Fruit fly (Drosophila melanogaster) whole organism, embryonic: Measurements from ENCODE around the gene CG13247.

Experiments used
- Adf1 ChIP-seq: fragments of 200-800 bp; sonication (Bioruptor generic); IDR thresholded peaks from 2 replicates; pipeline ENCODE4 v1.3.6; 2022; ENCODE audit warnings: missing biosample characterization, missing genetic modification characterization
- Atf6 ChIP-seq: fragments of 200-800 bp; sonication (Bioruptor generic); IDR thresholded peaks from 2 replicates; pipeline ENCODE4 v1.3.6; 2022; ENCODE audit warnings: missing biosample characterization, missing genetic modification characterization
- BEAF-32 ChIP-seq: fragments of 200-800 bp; sonication (Bioruptor generic); optimal IDR thresholded peaks from 3 replicates; lab custom pipeline; 2017; ENCODE audit warnings: missing biosample characterization, missing genetic modification characterization, mild to moderate bottlenecking, moderate library complexity, missing genetic modification reagents
- CG11560 ChIP-seq: fragments of 200-800 bp; sonication (Bioruptor generic); IDR thresholded peaks from 3 replicates; pipeline ENCODE4 v1.3.6; 2022; ENCODE audit warnings: missing biosample characterization, missing genetic modification characterization
- CG11695 ChIP-seq: fragments of 200-800 bp; sonication (Bioruptor generic); IDR thresholded peaks from 3 replicates; pipeline ENCODE4 v1.3.6; 2022; ENCODE audit warnings: missing biosample characterization, missing genetic modification characterization
- CG12744 ChIP-seq: fragments of 200-800 bp; sonication (Bioruptor generic); optimal IDR thresholded peaks from 2 replicates; lab custom pipeline; 2016; ENCODE audit warnings: missing biosample characterization, missing genetic modification characterization
- CG13296 ChIP-seq: fragments of 200-800 bp; sonication (Bioruptor generic); optimal IDR thresholded peaks from 3 replicates; lab custom pipeline; 2018; ENCODE audit warnings: missing biosample characterization, mild to moderate bottlenecking, missing genetic modification characterization
- CG13424 ChIP-seq: fragments of 200-800 bp; sonication (Bioruptor generic); optimal IDR thresholded peaks from 2 replicates; lab custom pipeline; 2019; ENCODE audit warnings: missing biosample characterization, mild to moderate bottlenecking, missing genetic modification characterization, moderate library complexity
- CG15011 ChIP-seq: fragments of 200-800 bp; sonication (Bioruptor generic); optimal IDR thresholded peaks from 3 replicates; lab custom pipeline; 2018; ENCODE audit warnings: missing biosample characterization, mild to moderate bottlenecking, missing genetic modification characterization
- CG15269 ChIP-seq: fragments of 200-800 bp; sonication (Bioruptor generic); optimal IDR thresholded peaks from 2 replicates; lab custom pipeline; 2018; ENCODE audit warnings: missing biosample characterization, mild to moderate bottlenecking, missing genetic modification characterization, moderate library complexity
- CG17385 ChIP-seq: fragments of 200-800 bp; sonication (Bioruptor generic); optimal IDR thresholded peaks from 3 replicates; lab custom pipeline; 2018; ENCODE audit warnings: missing biosample characterization, mild to moderate bottlenecking, missing genetic modification characterization
- CG17612 ChIP-seq: fragments of 200-800 bp; sonication (Bioruptor generic); IDR thresholded peaks from 2 replicates; pipeline ENCODE4 v1.3.6; 2022; ENCODE audit warnings: missing biosample characterization, missing genetic modification characterization
- CG18262 ChIP-seq: fragments of 200-800 bp; optimal IDR thresholded peaks from 3 replicates; lab custom pipeline; 2019; ENCODE audit warnings: missing biosample characterization, mild to moderate bottlenecking, missing genetic modification characterization, moderate library complexity
- CG18476 ChIP-seq: fragments of 200-800 bp; sonication (Bioruptor generic); optimal IDR thresholded peaks from 2 replicates; lab custom pipeline; 2016; ENCODE audit warnings: missing biosample characterization, mild to moderate bottlenecking, missing genetic modification characterization
- CG2120 ChIP-seq: fragments of 200-800 bp; sonication (Bioruptor generic); optimal IDR thresholded peaks from 3 replicates; lab custom pipeline; 2016; ENCODE audit warnings: missing biosample characterization, missing genetic modification characterization
- CG2678 ChIP-seq: fragments of 200-800 bp; sonication (Bioruptor generic); optimal IDR thresholded peaks from 3 replicates; lab custom pipeline; 2019; ENCODE audit warnings: missing biosample characterization, mild to moderate bottlenecking, missing genetic modification characterization, moderate library complexity
- CG3281 ChIP-seq: fragments of 200-800 bp; sonication (Bioruptor generic); optimal IDR thresholded peaks from 3 replicates; lab custom pipeline; 2017; ENCODE audit warnings: missing biosample characterization, mild to moderate bottlenecking, missing genetic modification characterization
- CG3726 ChIP-seq: fragments of 200-800 bp; sonication (Bioruptor generic); IDR thresholded peaks from 3 replicates; pipeline ENCODE4, ENCODE4 v1.3.6; 2022; ENCODE audit warnings: missing biosample characterization, missing genetic modification characterization
- CG3847 ChIP-seq: fragments of 200-800 bp; sonication (Bioruptor generic); IDR thresholded peaks from 2 replicates; pipeline ENCODE4 v1.3.6; 2022; ENCODE audit warnings: missing biosample characterization, missing genetic modification characterization
- CG3995 ChIP-seq: fragments of 200-800 bp; sonication (Bioruptor generic); optimal IDR thresholded peaks from 3 replicates; lab custom pipeline; 2016; ENCODE audit warnings: missing biosample characterization, missing genetic modification characterization
- CG4404 ChIP-seq: fragments of 200-800 bp; sonication (Bioruptor generic); IDR thresholded peaks from 2 replicates; pipeline ENCODE4 v1.3.6; 2022; ENCODE audit warnings: missing biosample characterization, missing genetic modification characterization
- CG4730 ChIP-seq: fragments of 200-800 bp; sonication (Bioruptor generic); IDR thresholded peaks from 2 replicates; pipeline ENCODE4 v1.3.6; 2022; ENCODE audit warnings: missing biosample characterization, missing genetic modification characterization
- CG7556 ChIP-seq: fragments of 200-800 bp; sonication (Bioruptor generic); optimal IDR thresholded peaks from 2 replicates; lab custom pipeline; 2017; ENCODE audit warnings: missing biosample characterization, mild to moderate bottlenecking, missing genetic modification characterization
- CG7839 ChIP-seq: fragments of 200-800 bp; sonication (Bioruptor generic); optimal IDR thresholded peaks from 3 replicates; lab custom pipeline; 2018; ENCODE audit warnings: missing biosample characterization, mild to moderate bottlenecking, missing genetic modification characterization, moderate library complexity
- CG7987 ChIP-seq: fragments of 200-800 bp; sonication (Bioruptor generic); optimal IDR thresholded peaks from 2 replicates; lab custom pipeline; 2018; ENCODE audit warnings: missing biosample characterization, mild to moderate bottlenecking, missing genetic modification characterization, moderate library complexity
- CG8765 ChIP-seq: fragments of 200-800 bp; sonication (Bioruptor generic); IDR thresholded peaks from 2 replicates; pipeline ENCODE4 v1.3.6; 2022; ENCODE audit warnings: missing biosample characterization, missing genetic modification characterization
- CG9727 ChIP-seq: fragments of 200-800 bp; sonication (Bioruptor generic); optimal IDR thresholded peaks from 3 replicates; lab custom pipeline; 2017; ENCODE audit warnings: missing biosample characterization, mild to moderate bottlenecking, missing genetic modification characterization
- CrebB ChIP-seq: fragments of 200-800 bp; sonication (Bioruptor generic); optimal IDR thresholded peaks from 3 replicates; lab custom pipeline; 2018; ENCODE audit warnings: missing biosample characterization, mild to moderate bottlenecking, missing genetic modification characterization
- Dfd ChIP-seq, 2 experiments: fragments of >200 bp; optimal IDR thresholded peaks; 2 replicates each; lab custom pipeline; 2017; ENCODE audit warnings: missing biosample characterization in 2 of 2, missing genetic modification characterization in 2 of 2
- ERR ChIP-seq: fragments of 200-800 bp; sonication (Bioruptor generic); optimal IDR thresholded peaks from 2 replicates; lab custom pipeline; 2016; ENCODE audit warnings: missing biosample characterization, missing genetic modification characterization
- Fer1 ChIP-seq: fragments of 200-800 bp; sonication (Bioruptor generic); optimal IDR thresholded peaks from 2 replicates; lab custom pipeline; 2017; ENCODE audit warnings: missing biosample characterization, mild to moderate bottlenecking, missing genetic modification characterization
- Hand ChIP-seq: fragments of 200-800 bp; sonication (Bioruptor generic); optimal IDR thresholded peaks from 2 replicates; lab custom pipeline; 2017; ENCODE audit warnings: mild to moderate bottlenecking, missing biosample characterization, missing genetic modification reagents, missing genetic modification characterization
- HmgZ ChIP-seq: fragments of 200-800 bp; sonication (Bioruptor generic); optimal IDR thresholded peaks from 2 replicates; lab custom pipeline; 2018; ENCODE audit warnings: missing biosample characterization, mild to moderate bottlenecking, missing genetic modification characterization
- Hmx ChIP-seq: fragments of 200-800 bp; sonication (Bioruptor generic); optimal IDR thresholded peaks from 2 replicates; lab custom pipeline; 2016; ENCODE audit warnings: missing biosample characterization, missing genetic modification characterization
- Mes4 ChIP-seq: fragments of 200-800 bp; sonication (Bioruptor generic); optimal IDR thresholded peaks from 2 replicates; lab custom pipeline; 2016; ENCODE audit warnings: missing biosample characterization, missing genetic modification characterization
- Oli ChIP-seq: fragments of 200-800 bp; sonication (Bioruptor generic); optimal IDR thresholded peaks from 2 replicates; lab custom pipeline; 2018; ENCODE audit warnings: missing biosample characterization, mild to moderate bottlenecking, missing genetic modification characterization, moderate library complexity
- Scr ChIP-seq: fragments of 200-800 bp; sonication (Bioruptor generic); IDR thresholded peaks from 2 replicates; pipeline ENCODE4 v1.3.6; 2022; ENCODE audit warnings: missing biosample characterization, missing genetic modification characterization; ENCODE audit not compliant: partially characterized antibody
- ash1 ChIP-seq: fragments of 200-800 bp; sonication (Bioruptor generic); optimal IDR thresholded peaks from 2 replicates; lab custom pipeline; 2018; ENCODE audit warnings: missing biosample characterization, mild to moderate bottlenecking, missing genetic modification characterization
- ftz-f1 ChIP-seq: fragments of 200-800 bp; sonication (Bioruptor generic); optimal IDR thresholded peaks from 2 replicates; lab custom pipeline; 2016; ENCODE audit warnings: missing biosample characterization, missing genetic modification characterization
- fu2 ChIP-seq: fragments of 200-800 bp; sonication (Bioruptor generic); optimal IDR thresholded peaks from 2 replicates; lab custom pipeline; 2016; ENCODE audit warnings: missing biosample characterization, missing genetic modification characterization
- grau ChIP-seq: fragments of 200-800 bp; optimal IDR thresholded peaks from 3 replicates; lab custom pipeline; 2019; ENCODE audit warnings: missing biosample characterization, mild to moderate bottlenecking, missing genetic modification characterization, moderate library complexity
- grn ChIP-seq: fragments of 200-800 bp; sonication (Bioruptor generic); optimal IDR thresholded peaks from 3 replicates; lab custom pipeline; 2017; ENCODE audit warnings: missing biosample characterization, missing genetic modification characterization
- gsb ChIP-seq: fragments of 200-800 bp; sonication (Bioruptor generic); IDR thresholded peaks from 2 replicates; pipeline ENCODE4 v1.3.6; 2022; ENCODE audit warnings: missing biosample characterization, missing genetic modification characterization
- hb ChIP-seq: fragments of 200-800 bp; sonication (Bioruptor generic); IDR thresholded peaks from 3 replicates; pipeline ENCODE4 v1.3.6; 2022; ENCODE audit warnings: missing biosample characterization, missing genetic modification characterization; ENCODE audit not compliant: partially characterized antibody
- hth ChIP-seq: fragments of >200 bp; optimal IDR thresholded peaks from 2 replicates; lab custom pipeline; 2017; ENCODE audit warnings: inconsistent platforms
- jing ChIP-seq: fragments of 200-800 bp; sonication (Bioruptor generic); optimal IDR thresholded peaks from 2 replicates; lab custom pipeline; 2018; ENCODE audit warnings: missing biosample characterization, mild to moderate bottlenecking, missing genetic modification characterization
- mam ChIP-seq: fragments of 200-800 bp; sonication (Bioruptor generic); optimal IDR thresholded peaks from 3 replicates; lab custom pipeline; 2016; ENCODE audit warnings: missing biosample characterization, missing genetic modification characterization
- odd ChIP-seq: fragments of 200-800 bp; sonication (Bioruptor generic); optimal IDR thresholded peaks from 2 replicates; lab custom pipeline; 2017; ENCODE audit warnings: missing biosample characterization, mild to moderate bottlenecking, missing genetic modification characterization
- row ChIP-seq: fragments of 200-800 bp; sonication (Bioruptor generic); IDR thresholded peaks from 3 replicates; pipeline ENCODE4 v1.3.6; 2022; ENCODE audit warnings: missing biosample characterization, missing genetic modification characterization
- slbo ChIP-seq: fragments of 200-800 bp; sonication (Bioruptor generic); IDR thresholded peaks from 2 replicates; pipeline ENCODE4 v1.3.6; 2022; ENCODE audit warnings: missing biosample characterization, missing genetic modification characterization
- yki ChIP-seq: fragments of >200 bp; optimal IDR thresholded peaks from 3 replicates; lab custom pipeline; 2018

Gene CG13247

DNA sequence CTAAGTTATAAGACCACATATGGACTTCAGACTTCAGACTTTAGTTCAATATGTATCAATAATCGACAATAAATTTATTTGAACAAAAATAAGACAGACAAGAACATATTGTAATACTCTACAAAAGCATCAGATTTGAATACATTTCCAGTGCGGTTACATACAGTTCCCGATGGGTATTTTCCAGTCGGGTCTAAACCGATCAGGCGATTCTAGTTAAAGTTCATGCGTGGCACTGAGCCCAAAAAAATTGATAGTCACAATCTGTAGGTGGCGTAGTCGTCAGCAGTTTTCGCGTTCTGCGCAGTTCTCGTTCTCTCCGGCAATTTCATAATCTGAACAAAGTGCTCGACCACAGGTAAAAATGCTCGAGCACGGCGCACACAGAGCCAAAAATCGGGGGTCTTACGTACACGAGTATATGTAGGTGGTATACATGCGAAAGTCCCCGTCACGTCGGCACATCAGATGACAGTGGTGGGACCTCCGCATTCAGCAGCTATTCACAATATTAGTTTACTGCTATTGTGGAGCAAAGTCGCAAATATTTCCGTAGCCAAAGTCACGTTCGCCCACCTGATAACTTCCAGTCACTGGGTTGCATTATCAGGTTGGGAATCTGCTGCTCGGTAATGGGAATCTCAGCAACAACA is 25.3 kb downstream of the CG13247 start (continued):
- TF ChIP-seq odd (GFP tag; lab: Kevin White, UChicago), result no peak
- TF ChIP-seq CG2120 (GFP tag; lab: Kevin White, UChicago), result peak; percentile 90
- no peak for TF ChIP-seq ash1
- TF ChIP-seq CrebB (tag; lab: Kevin White, UChicago), result peak; percentile 44
- no peak for TF ChIP-seq CG4730 (GFP tag; lab: Robert Waterston, UW)
- TF ChIP-seq CG13296 (GFP tag; lab: Kevin White, UChicago), result peak; percentile 44
- TF ChIP-seq CG13424 (tag; lab: Kevin White, UChicago), result peak; percentile 26
- no peak for TF ChIP-seq hth (lab: Kevin White, UChicago)
- 0 out of 2 replicates have a peak, but pooled peaks have one; percentile 21 for TF ChIP-seq gsb (GFP tag; lab: Robert Waterston, UW)
- TF ChIP-seq CG4404 (GFP tag; lab: Robert Waterston, UW), result no peak
- TF ChIP-seq CG7556 (GFP tag; lab: Kevin White, UChicago), result peak; percentile 51
- no peak for TF ChIP-seq Hmx
- TF ChIP-seq fu2 (GFP tag; lab: Kevin White, UChicago), result peak; percentile 19
- peak; percentile 22 for TF ChIP-seq CG18262 (tag; lab: Kevin White, UChicago)
- TF ChIP-seq Mes4 (GFP tag; lab: Kevin White, UChicago), result no peak
- TF ChIP-seq HmgZ (tag; lab: Kevin White, UChicago), result peak; percentile 72
- TF ChIP-seq CG18476, result peak; percentile 31
- no peak for TF ChIP-seq ERR
- peak; percentile 20 for TF ChIP-seq CG15011 (GFP tag; lab: Kevin White, UChicago)
- TF ChIP-seq Oli, result peak; percentile 48
- TF ChIP-seq CG17612 (GFP tag; lab: Robert Waterston, UW), result no peak
- peak; percentile 78 for TF ChIP-seq row
- TF ChIP-seq CG3995 (GFP tag; lab: Kevin White, UChicago), result peak; percentile 95
- peak; percentile 55 for TF ChIP-seq Adf1 (GFP tag; lab: Robert Waterston, UW)
- peak; percentile 69 for TF ChIP-seq slbo (GFP tag; lab: Robert Waterston, UW)
- no peak for TF ChIP-seq hb (GFP tag; lab: Robert Waterston, UW)
- TF ChIP-seq ftz-f1 (GFP tag; lab: Kevin White, UChicago), result peak; percentile 55
- TF ChIP-seq CG17385 (GFP tag; lab: Kevin White, UChicago), result peak; percentile 30
- TF ChIP-seq grau (tag; lab: Kevin White, UChicago), result peak; percentile 64
- peak; percentile 63 for TF ChIP-seq CG7839
- TF ChIP-seq CG7987 (GFP tag; lab: Kevin White, UChicago), result peak; percentile 44
- no peak for TF ChIP-seq CG12744 (GFP tag; lab: Kevin White, UChicago)
- TF ChIP-seq CG3281 (GFP tag; lab: Kevin White, UChicago), result peak; percentile 62
- TF ChIP-seq mam (GFP tag; lab: Kevin White, UChicago), result peak; percentile 58
- peak; percentile 57 for TF ChIP-seq CG9727 (GFP tag; lab: Kevin White, UChicago)
- TF ChIP-seq CG11560, result no peak
- TF ChIP-seq grn, result peak; percentile 72
- no peak for TF ChIP-seq CG3847 (GFP tag; lab: Robert Waterston, UW)
- no peak for TF ChIP-seq Dfd (GFP tag; optimal IDR thresholded peaks at IDR 0.05; lab: Kevin White, UChicago)
- peak; percentile 55 for TF ChIP-seq CG15269 (tag; lab: Kevin White, UChicago)
- peak; percentile 75 for TF ChIP-seq Atf6 (GFP tag; lab: Robert Waterston, UW)
- no peak for TF ChIP-seq yki
- TF ChIP-seq jing, result no peak
- no peak for TF ChIP-seq CG3726 (GFP tag; lab: Robert Waterston, UW)
- TF ChIP-seq Hand (GFP tag; lab: Kevin White, UChicago), result peak; percentile 61
- peak; percentile 69 for TF ChIP-seq Fer1
- no peak for TF ChIP-seq BEAF-32 (GFP tag; lab: Kevin White, UChicago)
- peak; percentile 44; the same call in 1 of the 2 replicates for TF ChIP-seq CG8765 (GFP tag; lab: Robert Waterston, UW)
- no peak for TF ChIP-seq Scr (GFP tag; lab: Robert Waterston, UW)
- peak; percentile 72 for TF ChIP-seq CG2678 (tag; lab: Kevin White, UChicago)
- peak; percentile 46; the same call in 1 of the 3 replicates for TF ChIP-seq CG11695 (GFP tag; lab: Robert Waterston, UW)
